Worm (Caenorhabditis elegans) whole organism, L3 larva: ENCODE data around the gene fipr-18.
"Not testable (repeated sequence)": the region's sequence is repeated elsewhere in the genome, so short reads cannot be mapped to it uniquely, and the experiment has no call there.

Experiments used
- R02D3.7 ChIP-seq: fragments of 150-350 bp; optimal IDR thresholded peaks from 2 replicates; lab custom pipeline; 2014; ENCODE audit warnings: missing biosample characterization, missing genetic modification characterization
- ZK546.5 ChIP-seq: sonication (generic microtip); optimal IDR thresholded peaks from 2 replicates; lab custom pipeline; 2017; ENCODE audit warnings: missing biosample characterization, missing genetic modification characterization
- ama-1 ChIP-seq: fragments of 150-350 bp; optimal IDR thresholded peaks from 2 replicates; lab custom pipeline; 2018
- ceh-16 ChIP-seq: sonication (generic microtip); optimal IDR thresholded peaks from 2 replicates; lab custom pipeline; 2017; ENCODE audit warnings: missing biosample characterization, missing genetic modification characterization
- ceh-82 ChIP-seq: fragments of 150-350 bp; optimal IDR thresholded peaks from 2 replicates; lab custom pipeline; 2014; ENCODE audit warnings: missing biosample characterization, missing genetic modification characterization
- ceh-9 ChIP-seq: sonication (generic microtip); optimal IDR thresholded peaks from 2 replicates; lab custom pipeline; 2018; ENCODE audit warnings: missing biosample characterization, missing genetic modification characterization
- daf-12 ChIP-seq: fragments of 150-350 bp; optimal IDR thresholded peaks from 2 replicates; lab custom pipeline; 2014; ENCODE audit warnings: missing biosample characterization, missing genetic modification reagents, missing genetic modification characterization
- egl-27 ChIP-seq: sonication (generic microtip); optimal IDR thresholded peaks from 4 replicates; lab custom pipeline; 2017; ENCODE audit warnings: missing biosample characterization, missing genetic modification reagents, missing genetic modification characterization
- elt-1 ChIP-seq: fragments of 150-350 bp; optimal IDR thresholded peaks from 2 replicates; lab custom pipeline; 2014; ENCODE audit warnings: missing biosample characterization, missing genetic modification characterization
- elt-2 ChIP-seq: sonication (generic microtip); optimal IDR thresholded peaks from 2 replicates; lab custom pipeline; 2016; ENCODE audit warnings: missing genetic modification reagents, mild to moderate bottlenecking, missing genetic modification characterization, missing compliant biosample characterization
- elt-3 ChIP-seq, 3 experiments: fragments of 150-350 bp in 1 of 3; sonication (generic microtip) in 2 of 3; optimal IDR thresholded peaks; 2 replicates in 2 of 3; 4 replicates in 1 of 3; lab custom pipeline; 2014 to 2017; ENCODE audit warnings: missing biosample characterization in 3 of 3, missing genetic modification characterization in 3 of 3
- eor-1 ChIP-seq, 2 experiments: fragments of 150-350 bp; optimal IDR thresholded peaks; 2 replicates each; lab custom pipeline; 2014 to 2018; ENCODE audit warnings: missing biosample characterization in 2 of 2, missing genetic modification characterization in 2 of 2
- fkh-2 ChIP-seq: fragments of 150-350 bp; optimal IDR thresholded peaks from 2 replicates; lab custom pipeline; 2014; ENCODE audit warnings: missing biosample characterization, missing genetic modification reagents, missing genetic modification characterization
- hmg-11 ChIP-seq: sonication (generic microtip); optimal IDR thresholded peaks from 2 replicates; lab custom pipeline; 2016; ENCODE audit warnings: missing genetic modification characterization, missing compliant biosample characterization
- jun-1 ChIP-seq: fragments of 150-350 bp; optimal IDR thresholded peaks from 2 replicates; lab custom pipeline; 2014; ENCODE audit warnings: missing biosample characterization, missing genetic modification reagents, missing genetic modification characterization
- lin-15B ChIP-seq: fragments of 150-350 bp; optimal IDR thresholded peaks from 2 replicates; lab custom pipeline; 2014; ENCODE audit warnings: missing biosample characterization, missing genetic modification characterization
- lin-39 ChIP-seq: fragments of 150-350 bp; optimal IDR thresholded peaks from 2 replicates; lab custom pipeline; 2018; ENCODE audit warnings: missing biosample characterization, missing genetic modification reagents, missing genetic modification characterization
- mdl-1 ChIP-seq: fragments of 150-350 bp; optimal IDR thresholded peaks from 2 replicates; lab custom pipeline; 2014; ENCODE audit warnings: missing biosample characterization, missing genetic modification characterization
- nfya-1 ChIP-seq: sonication (generic microtip); optimal IDR thresholded peaks from 2 replicates; lab custom pipeline; 2017; ENCODE audit warnings: missing genetic modification characterization, mild to moderate bottlenecking, missing compliant biosample characterization, antibody characterized with exemption, moderate library complexity; ENCODE audit not compliant: insufficient read depth
- nhr-11 ChIP-seq: fragments of 150-350 bp; optimal IDR thresholded peaks from 2 replicates; lab custom pipeline; 2014; ENCODE audit warnings: missing biosample characterization, missing genetic modification characterization
- nhr-12 ChIP-seq: fragments of 150-350 bp; optimal IDR thresholded peaks from 2 replicates; lab custom pipeline; 2014; ENCODE audit warnings: missing biosample characterization, missing genetic modification characterization
- nhr-23 ChIP-seq: fragments of 150-350 bp; optimal IDR thresholded peaks from 2 replicates; lab custom pipeline; 2014; ENCODE audit warnings: missing biosample characterization, missing genetic modification reagents, missing genetic modification characterization
- nhr-25 ChIP-seq: sonication (generic microtip); optimal IDR thresholded peaks from 2 replicates; lab custom pipeline; 2017; ENCODE audit warnings: missing biosample characterization, missing genetic modification characterization
- nhr-43 ChIP-seq: sonication (generic microtip); optimal IDR thresholded peaks from 2 replicates; lab custom pipeline; 2016; ENCODE audit warnings: mild to moderate bottlenecking, missing genetic modification characterization, missing compliant biosample characterization; ENCODE audit not compliant: poor library complexity, severe bottlenecking
- nhr-67 ChIP-seq: fragments of 150-350 bp; optimal IDR thresholded peaks from 2 replicates; lab custom pipeline; 2014; ENCODE audit warnings: missing biosample characterization, missing genetic modification characterization
- nhr-76 ChIP-seq: fragments of 150-350 bp; sonication (generic microtip); optimal IDR thresholded peaks from 5 replicates; lab custom pipeline; 2014; ENCODE audit warnings: missing biosample characterization, missing genetic modification characterization
- nhr-77 ChIP-seq: fragments of 150-350 bp; optimal IDR thresholded peaks from 2 replicates; lab custom pipeline; 2014; ENCODE audit warnings: missing biosample characterization, missing genetic modification characterization
- pqm-1 ChIP-seq: fragments of 150-350 bp; optimal IDR thresholded peaks from 2 replicates; lab custom pipeline; 2017; ENCODE audit warnings: missing biosample characterization, missing genetic modification characterization, inconsistent platforms
- skn-1 ChIP-seq: fragments of 150-350 bp; optimal IDR thresholded peaks from 2 replicates; lab custom pipeline; 2014; ENCODE audit warnings: missing biosample characterization, missing genetic modification characterization
- snpc-4 ChIP-seq: fragments of 150-350 bp; optimal IDR thresholded peaks from 2 replicates; lab custom pipeline; 2014; ENCODE audit warnings: missing biosample characterization, missing genetic modification characterization
- tbx-2 ChIP-seq: sonication (generic microtip); optimal IDR thresholded peaks from 2 replicates; lab custom pipeline; 2016; ENCODE audit warnings: mild to moderate bottlenecking, missing genetic modification characterization, missing compliant biosample characterization
- unc-39 ChIP-seq: sonication (generic microtip); optimal IDR thresholded peaks from 4 replicates; lab custom pipeline; 2017; ENCODE audit warnings: missing biosample characterization, missing genetic modification characterization
- ztf-4 ChIP-seq: fragments of 150-350 bp; optimal IDR thresholded peaks from 2 replicates; lab custom pipeline; 2014; ENCODE audit warnings: missing biosample characterization, missing genetic modification characterization

Gene fipr-18

ce11 chrIII:7468980-7469379 lies 9.9 kb downstream of the fipr-18 start, which contains the start of gene H14A12.5:
Gene H14A12.5 (minus strand): TSS chrIII:7469080.
- not testable (repeated sequence) for TF ChIP-seq ceh-16, elt-1, ztf-4 (tag; lab: Kevin White, UChicago)

DNA sequence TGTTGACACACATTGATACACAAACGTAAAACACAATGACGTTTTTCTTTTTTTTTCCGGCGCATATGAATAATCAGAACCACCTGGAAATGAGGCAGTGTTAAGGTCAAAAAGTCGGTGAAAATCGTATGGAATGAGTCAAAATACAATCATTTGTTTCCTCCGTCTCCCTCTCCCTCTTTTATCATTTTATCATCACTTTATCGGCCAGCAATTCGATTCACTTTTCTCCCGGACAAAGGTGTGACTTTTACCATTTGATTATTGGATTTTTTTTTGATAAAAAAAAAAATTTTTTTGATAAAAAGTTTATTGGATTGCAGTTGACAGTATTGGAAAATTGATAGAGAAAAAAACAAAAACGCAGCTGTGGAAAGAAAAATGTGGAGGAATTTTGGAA lies 19.8 kb downstream of the fipr-18 start:
- TF ChIP-seq pqm-1 = peak; percentile 90
- no peak for TF ChIP-seq ztf-4 (tag; lab: Kevin White, UChicago)
- peak; percentile 95 for TF ChIP-seq elt-2 (tag; lab: Kevin White, UChicago)

DNA sequence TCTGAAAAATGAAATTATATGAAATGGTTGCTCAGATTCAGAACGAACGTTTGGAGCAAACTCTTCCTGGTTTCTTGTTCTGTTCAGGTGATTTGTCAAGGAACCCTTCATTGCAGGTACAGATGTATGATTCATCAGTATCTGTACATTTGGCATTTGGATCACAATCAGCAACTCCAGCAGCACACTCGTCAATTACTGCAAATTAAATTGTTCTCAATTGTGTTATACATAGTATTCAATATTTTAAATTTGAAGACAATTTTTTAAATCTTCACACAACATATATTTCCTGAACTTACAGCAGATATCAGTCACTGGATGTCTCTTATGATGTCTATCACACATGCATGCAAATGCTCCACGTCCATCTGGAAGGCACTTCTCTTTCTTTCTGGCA lies 25.6 kb downstream of the fipr-18 start:
- no peak for TF ChIP-seq nhr-77 (tag; lab: Kevin White, UChicago)
- TF ChIP-seq fkh-2 = no peak
- no peak for TF ChIP-seq nfya-1 (tag; lab: Kevin White, UChicago)
- TF ChIP-seq ama-1 (lab: Kevin White, UChicago) = no peak
- TF ChIP-seq nhr-11 = no peak

- TF ChIP-seq hmg-11 (no peak), ceh-9 (tag; lab: Kevin White, UChicago) (no peak), lin-15B (no peak), eor-1 (tag; optimal IDR thresholded peaks at IDR 0.05; lab: Kevin White, UChicago) (no peak), nhr-43 (tag; lab: Kevin White, UChicago) (peak; percentile 3), skn-1 (tag; lab: Kevin White, UChicago) (no peak), egl-27 (tag; lab: Kevin White, UChicago) (no peak), R02D3.7 (tag; lab: Kevin White, UChicago) (no peak), nhr-23 (tag; lab: Kevin White, UChicago) (no peak), tbx-2 (tag; lab: Kevin White, UChicago) (no peak), nhr-11 (no peak), nhr-25 (tag; lab: Kevin White, UChicago) (peak; percentile 83), nhr-12 (tag; lab: Kevin White, UChicago) (no peak), elt-3 (tag; optimal IDR thresholded peaks at IDR 0.05; lab: Kevin White, UChicago) (peak in 2 of 3 experiments; percentile 30 to 90), daf-12 (no peak), pqm-1 (no peak), fkh-2 (no peak), snpc-4 (tag; lab: Kevin White, UChicago) (no peak), unc-39 (no peak), ZK546.5 (tag; lab: Kevin White, UChicago) (no peak), mdl-1 (tag; lab: Kevin White, UChicago) (peak; percentile 17), nfya-1 (tag; lab: Kevin White, UChicago) (peak; percentile 33), nhr-67 (tag; lab: Kevin White, UChicago) (no peak), nhr-76 (tag; lab: Kevin White, UChicago) (no peak)
Observed at ce11 chrIII:7488303-7488702, 29.2 kb downstream of the fipr-18 start.

DNA sequence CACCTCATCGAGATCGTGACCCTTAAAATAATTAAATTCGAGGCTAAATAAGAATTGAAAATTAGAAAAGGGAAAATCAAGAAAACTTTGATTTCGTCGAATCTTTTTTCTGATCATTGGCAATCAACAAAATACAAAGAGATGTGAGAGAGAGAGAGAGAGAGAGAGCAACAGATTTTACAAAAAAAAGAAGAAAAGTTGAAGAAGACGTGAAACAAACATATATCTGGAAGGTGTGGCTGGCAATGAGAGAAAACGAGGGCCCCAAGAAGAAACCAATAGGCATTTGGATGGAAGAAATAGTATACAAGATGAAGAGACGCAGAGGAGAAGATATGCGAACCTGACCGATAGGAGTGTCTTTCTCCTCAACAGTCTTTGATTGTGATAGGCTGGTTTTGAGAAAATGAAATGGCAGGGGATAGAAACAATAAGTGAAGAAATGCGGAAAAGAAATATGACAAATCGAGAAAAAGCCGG lies 30.0 kb downstream of the fipr-18 start, which contains the start of gene mup-4:
TSS of gene mup-4 (minus strand) at position 51 of the 480 bp plus-strand sequence.
- TF ChIP-seq nhr-25 (tag; lab: Kevin White, UChicago) (peak; percentile 11), nfya-1 (tag; lab: Kevin White, UChicago) (peak; percentile 50), nhr-11 (no peak), ama-1 (lab: Kevin White, UChicago) (no peak), ceh-9 (tag; lab: Kevin White, UChicago) (no peak)
- TF ChIP-seq, all 47 proteins: peak for 2

DNA sequence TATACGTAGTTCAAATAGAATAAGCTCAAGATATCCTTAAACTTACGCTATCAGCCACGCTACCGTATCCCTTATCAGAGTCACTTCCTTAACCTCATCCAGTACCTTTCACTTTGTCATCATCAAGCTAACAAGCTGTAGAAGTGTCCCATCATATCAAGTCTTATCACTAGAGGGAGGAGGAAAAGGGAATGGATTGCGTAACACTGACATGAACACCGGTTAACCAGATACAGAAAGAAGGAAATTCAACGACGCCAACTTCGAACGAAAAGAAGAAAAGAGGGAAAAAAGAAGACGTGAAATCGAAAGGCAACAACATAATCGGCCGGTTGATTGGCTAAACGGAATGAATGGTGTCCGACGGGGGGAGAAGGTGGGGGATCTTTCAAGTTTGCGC lies 30.9 kb downstream of the fipr-18 start:
- TF ChIP-seq elt-3 (tag; optimal IDR thresholded peaks at IDR 0.05; lab: Kevin White, UChicago) (peak in 2 of 3 experiments; percentile 13 to 44), nhr-43 (tag; lab: Kevin White, UChicago) (peak; percentile 32), lin-39 (tag; lab: Kevin White, UChicago) (no peak), nhr-25 (tag; lab: Kevin White, UChicago) (peak; percentile 20), elt-1 (tag; lab: Kevin White, UChicago) (no peak), ceh-82 (tag; lab: Kevin White, UChicago) (no peak), nhr-77 (tag; lab: Kevin White, UChicago) (no peak), fkh-2 (no peak), nfya-1 (tag; lab: Kevin White, UChicago) (peak; percentile 6), jun-1 (no peak)
